Worm (Caenorhabditis elegans) whole organism, mixed stage, embryonic: Measurements from ENCODE around the gene ZK721.3.

ENCODE experiments used
- ceh-83 ChIP-seq: fragments of 200-800 bp; sonication (Bioruptor generic); optimal IDR thresholded peaks from 2 replicates; lab custom pipeline; 2018; ENCODE audit warnings: mild to moderate bottlenecking, missing genetic modification characterization, missing compliant biosample characterization
- elt-3 ChIP-seq: fragments of 150-350 bp; optimal IDR thresholded peaks from 2 replicates; lab custom pipeline; 2014; ENCODE audit warnings: missing biosample characterization, missing genetic modification characterization
- flh-1 ChIP-seq: fragments of 200-800 bp; sonication (Bioruptor generic); optimal IDR thresholded peaks from 2 replicates; lab custom pipeline; 2018; ENCODE audit warnings: mild to moderate bottlenecking, missing genetic modification characterization, moderate library complexity, missing compliant biosample characterization
- lin-13 ChIP-seq: fragments of 150-350 bp; optimal IDR thresholded peaks from 2 replicates; lab custom pipeline; 2014; ENCODE audit warnings: missing biosample characterization, missing genetic modification characterization
- lsy-2 ChIP-seq: fragments of 150-350 bp; optimal IDR thresholded peaks from 2 replicates; lab custom pipeline; 2014; ENCODE audit warnings: missing biosample characterization, missing genetic modification characterization
- mls-2 ChIP-seq: sonication (generic microtip); optimal IDR thresholded peaks from 2 replicates; lab custom pipeline; 2016; ENCODE audit warnings: mild to moderate bottlenecking, missing genetic modification characterization, moderate library complexity, missing compliant biosample characterization
- nhr-2 ChIP-seq: fragments of 150-350 bp; optimal IDR thresholded peaks from 2 replicates; lab custom pipeline; 2014; ENCODE audit warnings: missing biosample characterization, missing genetic modification characterization
- nhr-237 ChIP-seq: fragments of 150-350 bp; optimal IDR thresholded peaks from 2 replicates; lab custom pipeline; 2014; ENCODE audit warnings: missing biosample characterization, missing genetic modification characterization
- pha-4 ChIP-seq: fragments of 150-350 bp; optimal IDR thresholded peaks from 2 replicates; lab custom pipeline; 2018; ENCODE audit warnings: missing biosample characterization, missing genetic modification reagents, missing genetic modification characterization
- snpc-4 ChIP-seq: fragments of 150-350 bp; optimal IDR thresholded peaks from 2 replicates; lab custom pipeline; 2014; ENCODE audit warnings: missing biosample characterization, missing genetic modification characterization
- unc-39 ChIP-seq: fragments of 150-350 bp; optimal IDR thresholded peaks from 2 replicates; lab custom pipeline; 2014; ENCODE audit warnings: missing biosample characterization, missing genetic modification characterization
- unc-62 ChIP-seq: fragments of 150-350 bp; optimal IDR thresholded peaks from 2 replicates; lab custom pipeline; 2014; ENCODE audit warnings: missing biosample characterization, missing genetic modification reagents, missing genetic modification characterization
- ztf-11 ChIP-seq: fragments of 150-350 bp; optimal IDR thresholded peaks from 2 replicates; lab custom pipeline; 2014; ENCODE audit warnings: missing biosample characterization, missing genetic modification characterization

DNA sequence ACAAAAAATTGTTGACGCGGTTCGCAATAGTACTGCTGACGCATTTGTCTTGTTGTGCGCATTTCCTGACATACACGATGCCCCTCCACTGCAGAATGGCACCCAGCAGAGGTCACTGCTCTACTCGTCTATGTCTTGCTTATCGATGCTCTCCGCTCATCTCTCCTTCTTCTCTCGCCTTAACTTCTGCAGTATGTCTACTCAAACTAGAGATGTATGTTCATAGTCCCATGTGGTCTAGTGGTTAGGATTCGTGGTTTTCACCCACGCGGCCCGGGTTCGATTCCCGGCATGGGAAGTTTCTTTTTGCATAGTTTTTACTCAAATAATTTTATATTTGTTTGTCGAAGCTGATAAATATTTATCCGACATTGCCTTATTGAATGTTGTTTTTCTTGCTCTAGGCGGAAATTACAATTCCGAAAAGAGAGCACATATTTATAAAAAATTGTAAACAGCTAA is 51.6 kb downstream of the ZK721.3 start, which contains the start of gene C28G1.2:
- TF ChIP-seq pha-4 (tag; lab: Kevin White, UChicago) (peak; percentile 65), nhr-2 (tag; lab: Kevin White, UChicago) (peak; percentile 28), lsy-2 (tag; lab: Kevin White, UChicago) (peak; percentile 79), unc-62 (GFP tag; lab: Kevin White, UChicago) (peak; percentile 69), unc-39 (tag; lab: Kevin White, UChicago) (peak; percentile 88), ztf-11 (tag; lab: Kevin White, UChicago) (peak; percentile 51), flh-1 (GFP tag; lab: Kevin White, UChicago) (peak; percentile 94), nhr-237 (tag; lab: Kevin White, UChicago) (peak; percentile 89), snpc-4 (no peak), ceh-83 (peak; percentile 98), mls-2 (tag; lab: Kevin White, UChicago) (peak; percentile 99), elt-3 (tag; lab: Kevin White, UChicago) (peak; percentile 15), lin-13 (peak; percentile 72)
